Fruit fly (Drosophila melanogaster): Measurements from ENCODE around the gene Syn.

Syn gene

DNA sequence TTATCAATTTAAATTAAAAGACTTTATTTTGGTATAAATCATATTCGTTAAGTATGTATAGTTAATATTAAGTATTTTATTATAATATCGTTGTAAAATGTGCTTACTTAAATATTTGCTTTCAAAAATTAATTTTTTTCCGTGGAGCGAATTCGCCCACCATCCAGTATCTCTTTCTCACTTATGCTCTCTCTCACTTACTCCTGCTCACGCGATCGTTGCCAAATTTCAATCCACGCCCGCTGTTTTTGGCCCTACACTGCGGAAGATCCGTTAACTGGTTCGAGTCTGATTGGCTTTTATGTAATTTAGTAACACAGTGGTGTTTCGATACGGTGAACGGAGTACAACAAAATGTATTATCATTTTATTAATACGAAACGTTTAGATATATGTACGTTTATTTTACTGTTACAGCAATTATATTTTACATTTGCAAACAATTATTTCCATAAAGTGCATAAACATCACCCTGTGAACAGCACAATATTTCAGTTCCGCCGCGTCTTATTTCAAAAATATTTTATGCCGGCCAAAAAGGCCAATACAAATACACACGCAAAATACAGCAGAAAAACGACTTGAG, 75.2 kb downstream of the Syn start (continued):
- TF ChIP-seq Opbp (GFP tag; IDR thresholded peaks at IDR 0.05; ENCODE audit: partially characterized antibody) (no peak), p53 (GFP tag; optimal IDR thresholded peaks at IDR 0.05) (no peak), CG4282 (GFP tag; optimal IDR thresholded peaks at IDR 0.05) (no peak), z (GFP tag; IDR thresholded peaks at IDR 0.05) (no peak), CG6765 (GFP tag; optimal IDR thresholded peaks at IDR 0.05) (peak; percentile 35), eyg (GFP tag; optimal IDR thresholded peaks at IDR 0.05) (peak; percentile 5), Myb (GFP tag; optimal IDR thresholded peaks at IDR 0.05) (no peak), CG8388 (GFP tag; optimal IDR thresholded peaks at IDR 0.05) (peak; percentile 31), gt (GFP tag; IDR thresholded peaks at IDR 0.05) (no peak), CG16813 (GFP tag; IDR thresholded peaks at IDR 0.05; ENCODE audit: partially characterized antibody) (no peak), croc (GFP tag; conservative IDR thresholded peaks at IDR 0.05) (no peak), CG15073 (GFP tag; optimal IDR thresholded peaks at IDR 0.05) (no peak), Elba2 (GFP tag; optimal IDR thresholded peaks at IDR 0.05) (no peak), row (GFP tag; IDR thresholded peaks at IDR 0.05) (peak; percentile 79), sima (GFP tag; optimal IDR thresholded peaks at IDR 0.05) (no peak), GATAe (GFP tag; conservative IDR thresholded peaks at IDR 0.05) (0 out of 2 replicates have a peak, but pooled peaks have one; percentile 13), CG10543 (GFP tag; optimal IDR thresholded peaks at IDR 0.05) (peak; percentile 62), HLH3B (GFP tag; IDR thresholded peaks at IDR 0.05) (peak; percentile 27; the same call in 1 of the 2 replicates), zfh2 (GFP tag; optimal IDR thresholded peaks at IDR 0.05) (peak; percentile 75), tx (GFP tag; optimal IDR thresholded peaks at IDR 0.05) (peak; percentile 5), Sox102F (GFP tag; optimal IDR thresholded peaks at IDR 0.05) (peak; percentile 44), CG12744 (GFP tag; optimal IDR thresholded peaks at IDR 0.05) (peak; percentile 19), jumu (GFP tag; optimal IDR thresholded peaks at IDR 0.05) (peak; percentile 33), onecut (GFP tag; IDR thresholded peaks at IDR 0.05) (no peak), Sry-β (GFP tag; optimal IDR thresholded peaks at IDR 0.05) (no peak), Blimp-1 (GFP tag; optimal IDR thresholded peaks at IDR 0.05) (no peak), gfzf (GFP tag; optimal IDR thresholded peaks at IDR 0.05) (no peak), CG17802 (tag; optimal IDR thresholded peaks at IDR 0.05) (no peak), CG13287 (GFP tag; IDR thresholded peaks at IDR 0.05; ENCODE audit: partially characterized antibody) (no peak), CG30431 (GFP tag; optimal IDR thresholded peaks at IDR 0.05) (no peak), CG3407 (GFP tag; optimal IDR thresholded peaks at IDR 0.05) (no peak), CG10274 (GFP tag; optimal IDR thresholded peaks at IDR 0.05) (no peak), lab (GFP tag; optimal IDR thresholded peaks at IDR 0.05) (peak; percentile 74), lbe (GFP tag; optimal IDR thresholded peaks at IDR 0.05) (peak; percentile 63), MTF-1 (GFP tag; optimal IDR thresholded peaks at IDR 0.05; ENCODE audit: borderline replicate concordance) (no peak), E2f2 (GFP tag; IDR thresholded peaks at IDR 0.05) (peak; percentile 39; the same call in 1 of the 2 replicates), CG5245 (GFP tag; optimal IDR thresholded peaks at IDR 0.05) (no peak), CG10431 (GFP tag; optimal IDR thresholded peaks at IDR 0.05) (no peak), gsb (GFP tag; IDR thresholded peaks at IDR 0.05) (peak; percentile 67), phol (tag; optimal IDR thresholded peaks at IDR 0.05) (peak; percentile 55), CG11247 (GFP tag; IDR thresholded peaks at IDR 0.05) (peak; percentile 24), Hand (GFP tag; optimal IDR thresholded peaks at IDR 0.05) (peak; percentile 31), mirr (GFP tag; optimal IDR thresholded peaks at IDR 0.05) (peak; percentile 12), sug (tag; optimal IDR thresholded peaks at IDR 0.05) (peak; percentile 36), CG14860 (GFP tag; IDR thresholded peaks at IDR 0.05; ENCODE audit: partially characterized antibody) (no peak), Hmx (GFP tag; optimal IDR thresholded peaks at IDR 0.05) (peak; percentile 23), dpn (GFP tag; optimal IDR thresholded peaks at IDR 0.05) (peak; percentile 32 to 56), CG1233 (GFP tag; optimal IDR thresholded peaks at IDR 0.05) (peak; percentile 40), CG9797 (GFP tag; optimal IDR thresholded peaks at IDR 0.05) (no peak), bowl (GFP tag; IDR thresholded peaks at IDR 0.05) (no peak)

Measured in whole organism, embryonic.